Fruit fly (Drosophila melanogaster) whole organism, embryonic: ENCODE measurements around the gene Mybbp1A.

Experiments
- CG10267 ChIP-seq: fragments of 200-800 bp; sonication (Bioruptor generic); optimal IDR thresholded peaks from 2 replicates; lab custom pipeline; 2018; ENCODE audit warnings: missing biosample characterization, mild to moderate bottlenecking, missing genetic modification characterization, moderate library complexity
- CG10431 ChIP-seq: fragments of 200-800 bp; sonication (Bioruptor generic); optimal IDR thresholded peaks from 3 replicates; lab custom pipeline; 2018; ENCODE audit warnings: missing biosample characterization, mild to moderate bottlenecking, missing genetic modification characterization
- CG10543 ChIP-seq: fragments of 200-800 bp; sonication (Bioruptor generic); optimal IDR thresholded peaks from 3 replicates; lab custom pipeline; 2017; ENCODE audit warnings: missing biosample characterization, mild to moderate bottlenecking, missing genetic modification characterization, moderate library complexity
- CG10565 ChIP-seq: fragments of 200-800 bp; sonication (Bioruptor generic); optimal IDR thresholded peaks from 3 replicates; lab custom pipeline; 2016; ENCODE audit warnings: missing biosample characterization, mild to moderate bottlenecking, missing genetic modification characterization
- CG12659 ChIP-seq: fragments of 200-800 bp; sonication (Bioruptor generic); optimal IDR thresholded peaks from 3 replicates; lab custom pipeline; 2017; ENCODE audit warnings: mild to moderate bottlenecking, missing biosample characterization, missing genetic modification reagents, missing genetic modification characterization
- CG13894 ChIP-seq: fragments of 200-800 bp; sonication (Bioruptor generic); optimal IDR thresholded peaks from 3 replicates; lab custom pipeline; 2018; ENCODE audit warnings: missing biosample characterization, mild to moderate bottlenecking, missing genetic modification characterization, moderate library complexity
- CG15269 ChIP-seq: fragments of 200-800 bp; sonication (Bioruptor generic); optimal IDR thresholded peaks from 2 replicates; lab custom pipeline; 2018; ENCODE audit warnings: missing biosample characterization, mild to moderate bottlenecking, missing genetic modification characterization, moderate library complexity
- CG1832 ChIP-seq: fragments of 200-800 bp; sonication (Bioruptor generic); optimal IDR thresholded peaks from 2 replicates; lab custom pipeline; 2017; ENCODE audit warnings: missing biosample characterization, mild to moderate bottlenecking, missing genetic modification characterization, inconsistent platforms
- CG2116 ChIP-seq: fragments of 200-800 bp; sonication (Bioruptor generic); optimal IDR thresholded peaks from 3 replicates; lab custom pipeline; 2018; ENCODE audit warnings: missing biosample characterization, mild to moderate bottlenecking, missing genetic modification characterization
- CG2678 ChIP-seq: fragments of 200-800 bp; sonication (Bioruptor generic); optimal IDR thresholded peaks from 3 replicates; lab custom pipeline; 2019; ENCODE audit warnings: missing biosample characterization, mild to moderate bottlenecking, missing genetic modification characterization, moderate library complexity
- CG31441 ChIP-seq: fragments of 200-800 bp; sonication (Bioruptor generic); IDR thresholded peaks from 2 replicates; pipeline ENCODE4 v1.3.6; 2022; ENCODE audit warnings: missing biosample characterization, missing genetic modification characterization
- CG3847 ChIP-seq: fragments of 200-800 bp; sonication (Bioruptor generic); IDR thresholded peaks from 2 replicates; pipeline ENCODE4 v1.3.6; 2022; ENCODE audit warnings: missing biosample characterization, missing genetic modification characterization
- CG4617 ChIP-seq: fragments of 200-800 bp; sonication (Bioruptor generic); optimal IDR thresholded peaks from 3 replicates; lab custom pipeline; 2016; ENCODE audit warnings: missing biosample characterization, missing genetic modification characterization, borderline replicate concordance
- CG4707 ChIP-seq: fragments of 200-800 bp; sonication (Bioruptor generic); optimal IDR thresholded peaks from 2 replicates; lab custom pipeline; 2018; ENCODE audit warnings: missing biosample characterization, mild to moderate bottlenecking, missing genetic modification characterization, moderate library complexity
- CG4854 ChIP-seq: fragments of 200-800 bp; sonication (Bioruptor generic); optimal IDR thresholded peaks from 2 replicates; lab custom pipeline; 2016; ENCODE audit warnings: missing biosample characterization, missing genetic modification characterization, inconsistent platforms
- CG5180 ChIP-seq: fragments of 200-800 bp; sonication (Bioruptor generic); optimal IDR thresholded peaks from 3 replicates; lab custom pipeline; 2017; ENCODE audit warnings: missing biosample characterization, missing genetic modification characterization, mild to moderate bottlenecking, moderate library complexity, missing genetic modification reagents
- CG6654 ChIP-seq: fragments of 200-800 bp; sonication (Bioruptor generic); optimal IDR thresholded peaks from 2 replicates; lab custom pipeline; 2017; ENCODE audit warnings: missing biosample characterization, mild to moderate bottlenecking, missing genetic modification characterization
- CG7271 ChIP-seq: fragments of 200-800 bp; sonication (Bioruptor generic); optimal IDR thresholded peaks from 2 replicates; lab custom pipeline; 2018; ENCODE audit warnings: missing biosample characterization, mild to moderate bottlenecking, missing genetic modification characterization, moderate library complexity
- CG8359 ChIP-seq: fragments of 200-800 bp; sonication (Bioruptor generic); optimal IDR thresholded peaks from 2 replicates; lab custom pipeline; 2017; ENCODE audit warnings: missing biosample characterization, mild to moderate bottlenecking, missing genetic modification characterization, borderline replicate concordance
- CG8924 ChIP-seq: fragments of 200-800 bp; optimal IDR thresholded peaks from 3 replicates; lab custom pipeline; 2019; ENCODE audit warnings: missing biosample characterization, mild to moderate bottlenecking, missing genetic modification characterization, moderate library complexity
- Deaf1 ChIP-seq: fragments of 200-800 bp; optimal IDR thresholded peaks from 3 replicates; lab custom pipeline; 2019; ENCODE audit warnings: missing biosample characterization, mild to moderate bottlenecking, missing genetic modification characterization, moderate library complexity
- Dek ChIP-seq: fragments of 200-800 bp; sonication (Bioruptor generic); optimal IDR thresholded peaks from 3 replicates; lab custom pipeline; 2019; ENCODE audit warnings: missing biosample characterization, mild to moderate bottlenecking, missing genetic modification characterization, moderate library complexity
- Dll ChIP-seq: fragments of 200-800 bp; sonication (Bioruptor generic); IDR thresholded peaks from 4 replicates; pipeline ENCODE4 v1.3.6; 2022; ENCODE audit warnings: missing biosample characterization, missing genetic modification characterization; ENCODE audit not compliant: partially characterized antibody
- Dref ChIP-seq: fragments of 200-800 bp; sonication (Bioruptor generic); IDR thresholded peaks from 2 replicates; pipeline ENCODE4 v1.3.6; 2022; ENCODE audit warnings: missing biosample characterization, missing genetic modification characterization
- Ets65A ChIP-seq: fragments of 200-800 bp; sonication (Bioruptor generic); peaks from one replicate; lab custom pipeline; 2016; ENCODE audit warnings: missing biosample characterization, missing genetic modification characterization
- Fer3 ChIP-seq: fragments of 200-800 bp; sonication (Bioruptor generic); optimal IDR thresholded peaks from 2 replicates; lab custom pipeline; 2018; ENCODE audit warnings: missing biosample characterization, mild to moderate bottlenecking, missing genetic modification characterization, moderate library complexity
- GATAe ChIP-seq: fragments of 200-800 bp; sonication (Bioruptor generic); conservative IDR thresholded peaks from 2 replicates; pipeline ENCODE4 v1.3.6; 2022; ENCODE audit warnings: missing biosample characterization, missing genetic modification characterization
- H15 ChIP-seq: fragments of 200-800 bp; sonication (Bioruptor generic); IDR thresholded peaks from 3 replicates; pipeline ENCODE4 v1.3.6; 2022; ENCODE audit warnings: missing biosample characterization, missing genetic modification characterization
- HmgZ ChIP-seq: fragments of 200-800 bp; sonication (Bioruptor generic); optimal IDR thresholded peaks from 2 replicates; lab custom pipeline; 2018; ENCODE audit warnings: missing biosample characterization, mild to moderate bottlenecking, missing genetic modification characterization
- Lhr ChIP-seq: fragments of 200-800 bp; sonication (Bioruptor generic); optimal IDR thresholded peaks from 3 replicates; lab custom pipeline; 2017; ENCODE audit warnings: mild to moderate bottlenecking, missing biosample characterization, missing genetic modification reagents, missing genetic modification characterization
- Neu2 ChIP-seq: fragments of 200-800 bp; sonication (Bioruptor generic); optimal IDR thresholded peaks from 3 replicates; lab custom pipeline; 2016; ENCODE audit warnings: missing biosample characterization, missing genetic modification characterization, borderline replicate concordance
- Poxn ChIP-seq: fragments of 200-800 bp; sonication (Bioruptor generic); IDR thresholded peaks from 2 replicates; pipeline ENCODE4 v1.3.6; 2022; ENCODE audit warnings: missing biosample characterization, missing genetic modification characterization
- Sry-δ ChIP-seq: fragments of 200-800 bp; sonication (Bioruptor generic); optimal IDR thresholded peaks from 2 replicates; lab custom pipeline; 2016; ENCODE audit warnings: missing biosample characterization, missing genetic modification characterization
- Taf1 ChIP-seq: fragments of 200-800 bp; sonication (Bioruptor generic); IDR thresholded peaks from 2 replicates; pipeline ENCODE4 v1.3.6; 2022; ENCODE audit warnings: missing biosample characterization, missing genetic modification characterization
- bab2 ChIP-seq: fragments of 200-800 bp; sonication (Bioruptor generic); optimal IDR thresholded peaks from 2 replicates; lab custom pipeline; 2016; ENCODE audit warnings: missing biosample characterization, missing genetic modification characterization
- bbx ChIP-seq: fragments of 200-800 bp; sonication (Bioruptor generic); IDR thresholded peaks from 2 replicates; pipeline ENCODE4 v1.3.6; 2022; ENCODE audit warnings: missing biosample characterization, missing genetic modification characterization; ENCODE audit not compliant: partially characterized antibody
- btn ChIP-seq: fragments of 200-800 bp; sonication (Bioruptor generic); optimal IDR thresholded peaks from 2 replicates; lab custom pipeline; 2016; ENCODE audit warnings: missing biosample characterization, missing genetic modification characterization
- dmrt11E ChIP-seq: fragments of 200-800 bp; sonication (Bioruptor generic); optimal IDR thresholded peaks from 3 replicates; lab custom pipeline; 2018; ENCODE audit warnings: missing biosample characterization, mild to moderate bottlenecking, missing genetic modification characterization, moderate library complexity
- gfzf ChIP-seq: fragments of 200-800 bp; sonication (Bioruptor generic); optimal IDR thresholded peaks from 2 replicates; lab custom pipeline; 2016; ENCODE audit warnings: missing biosample characterization, mild to moderate bottlenecking, missing genetic modification characterization, moderate library complexity
- jing ChIP-seq: fragments of 200-800 bp; sonication (Bioruptor generic); optimal IDR thresholded peaks from 2 replicates; lab custom pipeline; 2018; ENCODE audit warnings: missing biosample characterization, mild to moderate bottlenecking, missing genetic modification characterization
- klu ChIP-seq: fragments of 200-800 bp; sonication (Bioruptor generic); IDR thresholded peaks from 2 replicates; pipeline ENCODE4 v1.3.6; 2022; ENCODE audit warnings: missing biosample characterization, missing genetic modification characterization
- pan ChIP-seq, 4 experiments: fragments of >200 bp in 3 of 4; fragments of 200-800 bp in 1 of 4; sonication (Bioruptor generic) in 1 of 4; optimal IDR thresholded peaks in 3 of 4; IDR thresholded peaks in 1 of 4; 2 replicates each; pipeline versions ENCODE4 v1.3.6 to Lab custom; 2017 to 2022; ENCODE audit warnings: missing biosample characterization in 2 of 4, missing genetic modification characterization in 2 of 4, mixed read lengths in 1 of 4
- pum ChIP-seq: fragments of 200-800 bp; sonication (Bioruptor generic); optimal IDR thresholded peaks from 2 replicates; lab custom pipeline; 2016; ENCODE audit warnings: missing biosample characterization, missing genetic modification characterization
- pzg ChIP-seq: fragments of 200-800 bp; sonication (Bioruptor generic); optimal IDR thresholded peaks from 3 replicates; lab custom pipeline; 2018; ENCODE audit warnings: missing biosample characterization, mild to moderate bottlenecking, missing genetic modification characterization, moderate library complexity
- row ChIP-seq: fragments of 200-800 bp; sonication (Bioruptor generic); IDR thresholded peaks from 3 replicates; pipeline ENCODE4 v1.3.6; 2022; ENCODE audit warnings: missing biosample characterization, missing genetic modification characterization
- salm ChIP-seq: fragments of 200-800 bp; sonication (Bioruptor generic); optimal IDR thresholded peaks from 2 replicates; lab custom pipeline; 2018; ENCODE audit warnings: missing biosample characterization, mild to moderate bottlenecking, missing genetic modification characterization
- so ChIP-seq: fragments of 200-800 bp; sonication (Bioruptor generic); IDR thresholded peaks from 3 replicates; pipeline ENCODE4 v1.3.6; 2022; ENCODE audit warnings: missing biosample characterization, missing genetic modification characterization
- ttk ChIP-seq: fragments of 200-800 bp; sonication (Bioruptor generic); IDR thresholded peaks from 2 replicates; pipeline ENCODE4 v2.1.2; 2022; ENCODE audit warnings: missing biosample characterization, missing genetic modification characterization
- unc-4 ChIP-seq: fragments of 200-800 bp; sonication (Bioruptor generic); IDR thresholded peaks from 2 replicates; pipeline ENCODE4 v1.3.6; 2022; ENCODE audit warnings: missing biosample characterization, missing genetic modification characterization; ENCODE audit not compliant: partially characterized antibody
- vnd ChIP-seq: fragments of 200-800 bp; sonication (Bioruptor generic); IDR thresholded peaks from 3 replicates; pipeline ENCODE4 v1.3.6; 2022; ENCODE audit warnings: missing biosample characterization, missing genetic modification characterization; ENCODE audit not compliant: partially characterized antibody

Mybbp1A gene

DNA sequence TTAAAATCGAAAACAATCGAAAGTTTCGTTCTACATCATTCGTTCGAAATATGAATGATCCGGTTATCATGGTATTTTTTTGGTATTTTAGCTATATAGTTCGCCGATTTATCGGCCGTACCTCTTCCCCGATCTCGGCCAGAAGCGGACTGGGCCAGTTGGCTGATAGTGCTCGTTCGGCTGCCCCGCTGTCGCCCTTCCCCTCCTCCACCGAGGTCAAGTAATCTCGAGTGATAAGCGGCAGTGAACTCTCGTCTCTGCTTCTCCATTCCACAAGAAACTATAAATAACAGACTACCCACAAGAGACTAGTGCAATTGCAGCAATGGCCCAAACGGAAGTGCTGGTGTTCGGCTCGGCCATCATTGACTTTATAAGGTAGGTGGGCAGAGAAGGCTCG is 6.2 kb upstream of the Mybbp1A start, which contains the start of gene CG13369 (continued):
- TF ChIP-seq Dref (GFP tag; lab: Robert Waterston, UW), result peak; percentile 43
- no peak for TF ChIP-seq jing (GFP tag; lab: Kevin White, UChicago)
- TF ChIP-seq HmgZ (tag; lab: Kevin White, UChicago), result no peak
- TF ChIP-seq CG1832, result no peak
- TF ChIP-seq Lhr (GFP tag; lab: Kevin White, UChicago), result no peak
- no peak for TF ChIP-seq CG10431 (GFP tag; lab: Kevin White, UChicago)
- TF ChIP-seq Deaf1, result peak; percentile 20
- no peak for TF ChIP-seq CG15269 (tag; lab: Kevin White, UChicago)
- no peak for TF ChIP-seq CG2678
- TF ChIP-seq ttk, result no peak
- no peak for TF ChIP-seq Fer3 (tag; lab: Kevin White, UChicago)
- TF ChIP-seq Poxn (GFP tag; lab: Robert Waterston, UW), result no peak
- peak; percentile 4 for TF ChIP-seq gfzf (GFP tag; lab: Kevin White, UChicago)
- no peak for TF ChIP-seq CG4854 (GFP tag; lab: Kevin White, UChicago)
- TF ChIP-seq CG12659, result no peak
- TF ChIP-seq klu (GFP tag; lab: Robert Waterston, UW), result no peak
- TF ChIP-seq bbx (GFP tag; lab: Robert Waterston, UW), result no peak
- no peak for TF ChIP-seq CG10565 (GFP tag; lab: Kevin White, UChicago)
- peak; percentile 0 for TF ChIP-seq CG13894
- TF ChIP-seq CG10543, result no peak
- no peak for TF ChIP-seq CG7271 (tag; lab: Kevin White, UChicago)
- TF ChIP-seq Sry-δ (GFP tag; lab: Kevin White, UChicago), result no peak
- no peak for TF ChIP-seq salm (tag; lab: Kevin White, UChicago)
- TF ChIP-seq pzg, result peak; percentile 17
- no peak for TF ChIP-seq H15
- TF ChIP-seq bab2 (GFP tag; lab: Kevin White, UChicago), result no peak
- no peak for TF ChIP-seq btn (GFP tag; lab: Kevin White, UChicago)
- TF ChIP-seq so (GFP tag; lab: Robert Waterston, UW), result no peak
- 0 out of 2 replicates have a peak, but pooled peaks have one; percentile 21 for TF ChIP-seq unc-4 (GFP tag; lab: Robert Waterston, UW)
- TF ChIP-seq CG31441 (GFP tag; lab: Robert Waterston, UW), result no peak
- TF ChIP-seq Taf1 (GFP tag; lab: Robert Waterston, UW), result no peak
- no peak for TF ChIP-seq CG6654 (GFP tag; lab: Kevin White, UChicago)
- 0 out of 4 replicates have a peak, but pooled peaks have one; percentile 25 for TF ChIP-seq Dll
- TF ChIP-seq CG3847 (GFP tag; lab: Robert Waterston, UW), result no peak
- no peak for TF ChIP-seq CG4617 (GFP tag; lab: Kevin White, UChicago)
- TF ChIP-seq CG10267 (tag; lab: Kevin White, UChicago), result no peak
- TF ChIP-seq Ets65A (GFP tag; lab: Kevin White, UChicago), result no peak
- no peak for TF ChIP-seq pan (optimal IDR thresholded peaks at IDR 0.05; lab: Kevin White, UChicago)
- no peak for TF ChIP-seq pan (GFP tag; optimal IDR thresholded peaks at IDR 0.05 in 1 of 2, IDR thresholded peaks at IDR 0.05 in 1 of 2)
- TF ChIP-seq dmrt11E, result no peak
- TF ChIP-seq GATAe, result peak; percentile 68
- TF ChIP-seq CG8924 (tag; lab: Kevin White, UChicago), result no peak
- TF ChIP-seq CG2116, result no peak
- no peak for TF ChIP-seq CG4707 (GFP tag; lab: Kevin White, UChicago)
- no peak for TF ChIP-seq row (GFP tag; lab: Robert Waterston, UW)
- no peak for TF ChIP-seq CG8359 (GFP tag; lab: Kevin White, UChicago)
- no peak for TF ChIP-seq pum
- no peak for TF ChIP-seq Neu2 (GFP tag; lab: Kevin White, UChicago)
- TF ChIP-seq vnd, result peak; percentile 35; the same call in 1 of the 3 replicates
- no peak for TF ChIP-seq Dek (tag; lab: Kevin White, UChicago)
- TF ChIP-seq CG5180 (GFP tag; lab: Kevin White, UChicago), result no peak
